Fruit fly (Drosophila melanogaster): ENCODE data around the gene ocn.

- TF ChIP-seq OdsH (GFP tag; optimal IDR thresholded peaks at IDR 0.05) (peak; percentile 88), CG9705 (GFP tag; optimal IDR thresholded peaks at IDR 0.05) (peak; percentile 44), br (GFP tag; optimal IDR thresholded peaks at IDR 0.05) (peak; percentile 93), foxo (GFP tag; optimal IDR thresholded peaks at IDR 0.05) (peak; percentile 58 to 93)
Observed at dm6 chr3R:30061154-30061482, 23.6 kb upstream of the ocn start.

Data from whole organism, wandering third instar larva.